Worm (Caenorhabditis elegans): ENCODE measurements around the gene dsb-1.

- TF ChIP-seq flt-1 (GFP tag; IDR thresholded peaks at IDR 0.05) (no peak), ref-1 (GFP tag; conservative IDR thresholded peaks at IDR 0.05) (no peak), ztf-23 (GFP tag; IDR thresholded peaks at IDR 0.05) (no peak)
Observed at ce11 chrIV:12366571-12366970, 42.2 kb upstream of the dsb-1 start.
